Fruit fly (Drosophila melanogaster) whole organism, embryonic: Measurements from ENCODE around the gene CG42538.
A peak's percentile ranks its signal among the peaks of the same experiment; 100 is the strongest.

Experiments
- Atf6 ChIP-seq: fragments of 200-800 bp; sonication (Bioruptor generic); IDR thresholded peaks from 2 replicates; pipeline ENCODE4 v1.3.6; 2022; ENCODE audit warnings: missing biosample characterization, missing genetic modification characterization
- B-H1 ChIP-seq: fragments of 200-800 bp; sonication (Bioruptor generic); IDR thresholded peaks from 3 replicates; pipeline ENCODE4 v1.3.6; 2022; ENCODE audit warnings: missing biosample characterization, missing genetic modification characterization
- Bgb ChIP-seq: fragments of 200-800 bp; sonication (Bioruptor generic); IDR thresholded peaks from 2 replicates; pipeline ENCODE4 v1.3.6; 2022; ENCODE audit warnings: missing biosample characterization, missing genetic modification characterization; ENCODE audit not compliant: partially characterized antibody
- CG1233 ChIP-seq: fragments of 200-800 bp; sonication (Bioruptor generic); optimal IDR thresholded peaks from 4 replicates; lab custom pipeline; 2018; ENCODE audit warnings: missing biosample characterization, mild to moderate bottlenecking, missing genetic modification characterization
- CG13894 ChIP-seq: fragments of 200-800 bp; sonication (Bioruptor generic); optimal IDR thresholded peaks from 3 replicates; lab custom pipeline; 2018; ENCODE audit warnings: missing biosample characterization, mild to moderate bottlenecking, missing genetic modification characterization, moderate library complexity
- CG15269 ChIP-seq: fragments of 200-800 bp; sonication (Bioruptor generic); optimal IDR thresholded peaks from 2 replicates; lab custom pipeline; 2018; ENCODE audit warnings: missing biosample characterization, mild to moderate bottlenecking, missing genetic modification characterization, moderate library complexity
- CG16813 ChIP-seq: fragments of 200-800 bp; sonication (Bioruptor generic); IDR thresholded peaks from 3 replicates; pipeline ENCODE4 v1.3.6; 2022; ENCODE audit warnings: missing biosample characterization, missing genetic modification characterization; ENCODE audit not compliant: partially characterized antibody
- CG17359 ChIP-seq: fragments of 200-800 bp; sonication (Bioruptor generic); optimal IDR thresholded peaks from 3 replicates; lab custom pipeline; 2018; ENCODE audit warnings: missing biosample characterization, mild to moderate bottlenecking, missing genetic modification characterization, moderate library complexity
- CG18619 ChIP-seq: fragments of 200-800 bp; sonication (Bioruptor generic); optimal IDR thresholded peaks from 3 replicates; lab custom pipeline; 2017; ENCODE audit warnings: missing biosample characterization, mild to moderate bottlenecking, missing genetic modification characterization
- CG2199 ChIP-seq: fragments of 200-800 bp; sonication (Bioruptor generic); IDR thresholded peaks from 3 replicates; pipeline ENCODE4 v1.3.6; 2022; ENCODE audit warnings: missing biosample characterization, missing genetic modification characterization
- CG2202 ChIP-seq: fragments of 200-800 bp; sonication (Bioruptor generic); optimal IDR thresholded peaks from 2 replicates; lab custom pipeline; 2018; ENCODE audit warnings: missing biosample characterization, mild to moderate bottlenecking, missing genetic modification characterization
- CG30403 ChIP-seq: fragments of 200-800 bp; sonication (Bioruptor generic); optimal IDR thresholded peaks from 3 replicates; lab custom pipeline; 2016; ENCODE audit warnings: missing biosample characterization, missing genetic modification characterization
- CG3407 ChIP-seq: fragments of 200-800 bp; sonication (Bioruptor generic); optimal IDR thresholded peaks from 2 replicates; lab custom pipeline; 2018; ENCODE audit warnings: missing biosample characterization, mild to moderate bottlenecking, missing genetic modification characterization
- CG3995 ChIP-seq: fragments of 200-800 bp; sonication (Bioruptor generic); optimal IDR thresholded peaks from 3 replicates; lab custom pipeline; 2016; ENCODE audit warnings: missing biosample characterization, missing genetic modification characterization
- CG6765 ChIP-seq: fragments of 200-800 bp; sonication (Bioruptor generic); optimal IDR thresholded peaks from 3 replicates; lab custom pipeline; 2017; ENCODE audit warnings: missing biosample characterization, mild to moderate bottlenecking, missing genetic modification characterization
- CG6854 ChIP-seq: fragments of 200-800 bp; sonication (Bioruptor generic); optimal IDR thresholded peaks from 3 replicates; lab custom pipeline; 2017; ENCODE audit warnings: missing biosample characterization, mild to moderate bottlenecking, missing genetic modification characterization
- CG8281 ChIP-seq: fragments of 200-800 bp; sonication (Bioruptor generic); optimal IDR thresholded peaks from 2 replicates; lab custom pipeline; 2018; ENCODE audit warnings: missing biosample characterization, mild to moderate bottlenecking, missing genetic modification characterization, moderate library complexity
- CG8924 ChIP-seq: fragments of 200-800 bp; optimal IDR thresholded peaks from 3 replicates; lab custom pipeline; 2019; ENCODE audit warnings: missing biosample characterization, mild to moderate bottlenecking, missing genetic modification characterization, moderate library complexity
- CG9215 ChIP-seq: fragments of 200-800 bp; sonication (Bioruptor generic); IDR thresholded peaks from 2 replicates; pipeline ENCODE4 v1.3.6; 2022; ENCODE audit warnings: missing biosample characterization, missing genetic modification characterization
- CG9727 ChIP-seq: fragments of 200-800 bp; sonication (Bioruptor generic); optimal IDR thresholded peaks from 3 replicates; lab custom pipeline; 2017; ENCODE audit warnings: missing biosample characterization, mild to moderate bottlenecking, missing genetic modification characterization
- D19A ChIP-seq: fragments of 200-800 bp; optimal IDR thresholded peaks from 3 replicates; lab custom pipeline; 2019; ENCODE audit warnings: missing biosample characterization, mild to moderate bottlenecking, missing genetic modification characterization, moderate library complexity
- Dek ChIP-seq: fragments of 200-800 bp; sonication (Bioruptor generic); optimal IDR thresholded peaks from 3 replicates; lab custom pipeline; 2019; ENCODE audit warnings: missing biosample characterization, mild to moderate bottlenecking, missing genetic modification characterization, moderate library complexity
- Dp ChIP-seq: fragments of 200-800 bp; sonication (Bioruptor generic); optimal IDR thresholded peaks from 2 replicates; lab custom pipeline; 2018; ENCODE audit warnings: missing biosample characterization, mild to moderate bottlenecking, missing genetic modification characterization, moderate library complexity
- Dref ChIP-seq: fragments of 200-800 bp; sonication (Bioruptor generic); IDR thresholded peaks from 2 replicates; pipeline ENCODE4 v1.3.6; 2022; ENCODE audit warnings: missing biosample characterization, missing genetic modification characterization
- Hmx ChIP-seq: fragments of 200-800 bp; sonication (Bioruptor generic); optimal IDR thresholded peaks from 2 replicates; lab custom pipeline; 2016; ENCODE audit warnings: missing biosample characterization, missing genetic modification characterization
- Hr51 ChIP-seq, 2 experiments: fragments of 200-800 bp; sonication (Bioruptor generic); optimal IDR thresholded peaks; 2 replicates in 1 of 2; 3 replicates in 1 of 2; lab custom pipeline; 2016 to 2018; ENCODE audit warnings: missing biosample characterization in 2 of 2, missing genetic modification characterization in 2 of 2, mild to moderate bottlenecking in 1 of 2, moderate library complexity in 1 of 2
- Hsf ChIP-seq: fragments of 200-800 bp; sonication (Bioruptor generic); optimal IDR thresholded peaks from 3 replicates; lab custom pipeline; 2016; ENCODE audit warnings: missing biosample characterization, missing genetic modification characterization
- Nf-YC ChIP-seq: fragments of 200-800 bp; optimal IDR thresholded peaks from 3 replicates; lab custom pipeline; 2019; ENCODE audit warnings: missing biosample characterization, mild to moderate bottlenecking, missing genetic modification characterization, moderate library complexity
- Oaz ChIP-seq: fragments of 200-800 bp; sonication (Bioruptor generic); IDR thresholded peaks from 2 replicates; pipeline ENCODE4 v1.3.6; 2022; ENCODE audit warnings: missing biosample characterization, missing genetic modification characterization
- Sox102F ChIP-seq: fragments of 200-800 bp; sonication (Bioruptor generic); optimal IDR thresholded peaks from 2 replicates; lab custom pipeline; 2018; ENCODE audit warnings: missing biosample characterization, mild to moderate bottlenecking, missing genetic modification characterization, moderate library complexity
- Vsx1 ChIP-seq: fragments of 200-800 bp; sonication (Bioruptor generic); optimal IDR thresholded peaks from 2 replicates; lab custom pipeline; 2017; ENCODE audit warnings: missing biosample characterization, mild to moderate bottlenecking, missing genetic modification characterization, missing genetic modification reagents
- ase ChIP-seq: fragments of 200-800 bp; sonication (Bioruptor generic); IDR thresholded peaks from 3 replicates; pipeline ENCODE4 v1.3.6; 2022; ENCODE audit warnings: missing biosample characterization, missing genetic modification characterization
- cg ChIP-seq: fragments of 200-800 bp; sonication (Bioruptor generic); optimal IDR thresholded peaks from 3 replicates; lab custom pipeline; 2019; ENCODE audit warnings: missing biosample characterization, mild to moderate bottlenecking, missing genetic modification characterization, moderate library complexity
- crol ChIP-seq: fragments of 200-800 bp; sonication (Bioruptor generic); IDR thresholded peaks from 2 replicates; pipeline ENCODE4 v1.3.6; 2022; ENCODE audit warnings: missing biosample characterization, missing genetic modification characterization
- gsb-n ChIP-seq: fragments of 200-800 bp; sonication (Bioruptor generic); optimal IDR thresholded peaks from 3 replicates; lab custom pipeline; 2018; ENCODE audit warnings: missing biosample characterization, mild to moderate bottlenecking, missing genetic modification characterization
- hb ChIP-seq: fragments of 200-800 bp; sonication (Bioruptor generic); IDR thresholded peaks from 3 replicates; pipeline ENCODE4 v1.3.6; 2022; ENCODE audit warnings: missing biosample characterization, missing genetic modification characterization; ENCODE audit not compliant: partially characterized antibody
- hth ChIP-seq: fragments of >200 bp; optimal IDR thresholded peaks from 2 replicates; lab custom pipeline; 2017; ENCODE audit warnings: inconsistent platforms
- jing ChIP-seq: fragments of 200-800 bp; sonication (Bioruptor generic); optimal IDR thresholded peaks from 2 replicates; lab custom pipeline; 2018; ENCODE audit warnings: missing biosample characterization, mild to moderate bottlenecking, missing genetic modification characterization
- kni ChIP-seq: fragments of 200-800 bp; sonication (Bioruptor generic); optimal IDR thresholded peaks from 3 replicates; lab custom pipeline; 2017; ENCODE audit warnings: mild to moderate bottlenecking, missing biosample characterization, missing genetic modification reagents, missing genetic modification characterization
- knrl ChIP-seq: fragments of 200-800 bp; sonication (Bioruptor generic); IDR thresholded peaks from 3 replicates; pipeline ENCODE4 v1.3.6; 2022; ENCODE audit warnings: missing biosample characterization, missing genetic modification characterization; ENCODE audit not compliant: partially characterized antibody
- mam ChIP-seq: fragments of 200-800 bp; sonication (Bioruptor generic); optimal IDR thresholded peaks from 3 replicates; lab custom pipeline; 2016; ENCODE audit warnings: missing biosample characterization, missing genetic modification characterization
- pho ChIP-seq: fragments of 200-800 bp; sonication (Bioruptor generic); optimal IDR thresholded peaks from 2 replicates; lab custom pipeline; 2016; ENCODE audit warnings: missing biosample characterization, missing genetic modification characterization
- ranshi ChIP-seq: fragments of 200-800 bp; sonication (Bioruptor generic); IDR thresholded peaks from 2 replicates; pipeline ENCODE4 v1.3.6; 2022; ENCODE audit warnings: missing biosample characterization, missing genetic modification characterization
- slp2 ChIP-seq: fragments of 200-800 bp; sonication (Bioruptor generic); optimal IDR thresholded peaks from 2 replicates; lab custom pipeline; 2016; ENCODE audit warnings: missing biosample characterization, missing genetic modification characterization
- sna ChIP-seq: fragments of 200-800 bp; sonication (Bioruptor generic); IDR thresholded peaks from 2 replicates; pipeline ENCODE4 v1.3.6; 2022; ENCODE audit warnings: missing biosample characterization, missing genetic modification characterization; ENCODE audit not compliant: partially characterized antibody
- twi ChIP-seq: fragments of 200-800 bp; optimal IDR thresholded peaks from 2 replicates; lab custom pipeline; 2019; ENCODE audit warnings: missing biosample characterization, mild to moderate bottlenecking, missing genetic modification characterization, moderate library complexity
- vvl ChIP-seq: fragments of 200-800 bp; sonication (Bioruptor generic); IDR thresholded peaks from 2 replicates; pipeline ENCODE4 v1.3.6; 2022; ENCODE audit warnings: missing biosample characterization, missing genetic modification characterization
- wdn ChIP-seq: fragments of 200-800 bp; sonication (Bioruptor generic); IDR thresholded peaks from 2 replicates; pipeline ENCODE4 v1.3.6; 2022; ENCODE audit warnings: missing biosample characterization, missing genetic modification characterization
- wor ChIP-seq: fragments of 200-800 bp; sonication (Bioruptor generic); IDR thresholded peaks from 2 replicates; pipeline ENCODE4 v1.3.6; 2022; ENCODE audit warnings: missing biosample characterization, missing genetic modification characterization
- zfh1 ChIP-seq: fragments of 200-800 bp; sonication (Bioruptor generic); IDR thresholded peaks from 3 replicates; pipeline ENCODE4 v1.3.6; 2022; ENCODE audit warnings: missing biosample characterization, missing genetic modification characterization

CG42538 gene

dm6 chr3L:16001164-16001679 is 33.1 kb upstream of the CG42538 start (continued):
- TF ChIP-seq Hsf (peak; percentile 78), CG3995 (peak; percentile 50), slp2 (GFP tag; lab: Kevin White, UChicago) (peak; percentile 67), hb (GFP tag; lab: Robert Waterston, UW) (no peak), CG30403 (GFP tag; lab: Kevin White, UChicago) (peak; percentile 83), zfh1 (GFP tag; lab: Robert Waterston, UW) (peak; percentile 49; the same call in 1 of the 3 replicates), ase (GFP tag; lab: Robert Waterston, UW) (no peak), cg (GFP tag; lab: Kevin White, UChicago) (peak; percentile 34), crol (GFP tag; lab: Robert Waterston, UW) (peak; percentile 95), CG6854 (GFP tag; lab: Kevin White, UChicago) (peak; percentile 69), CG6765 (GFP tag; lab: Kevin White, UChicago) (peak; percentile 75), CG8281 (peak; percentile 68), CG9727 (GFP tag; lab: Kevin White, UChicago) (peak; percentile 81), Dref (GFP tag; lab: Robert Waterston, UW) (no peak), Sox102F (GFP tag; lab: Kevin White, UChicago) (peak; percentile 62), CG2202 (no peak), wdn (GFP tag; lab: Robert Waterston, UW) (peak; percentile 38; the same call in 1 of the 2 replicates), wor (GFP tag; lab: Robert Waterston, UW) (no peak), ranshi (GFP tag; lab: Robert Waterston, UW) (peak; percentile 55; the same call in 1 of the 2 replicates), D19A (tag; lab: Kevin White, UChicago) (peak; percentile 34), Hr51 (GFP tag; optimal IDR thresholded peaks at IDR 0.05; lab: Kevin White, UChicago) (peak; percentile 65 to 85), CG1233 (peak; percentile 75), CG16813 (GFP tag; lab: Robert Waterston, UW) (no peak), knrl (GFP tag; lab: Robert Waterston, UW) (no peak), hth (lab: Kevin White, UChicago) (no peak), CG3407 (GFP tag; lab: Kevin White, UChicago) (peak; percentile 27), Nf-YC (tag; lab: Kevin White, UChicago) (peak; percentile 72), pho (GFP tag; lab: Kevin White, UChicago) (peak; percentile 83), CG18619 (GFP tag; lab: Kevin White, UChicago) (peak; percentile 80), CG8924 (tag; lab: Kevin White, UChicago) (peak; percentile 84), CG9215 (GFP tag; lab: Robert Waterston, UW) (no peak), CG15269 (tag; lab: Kevin White, UChicago) (peak; percentile 90), B-H1 (GFP tag; lab: Robert Waterston, UW) (peak; percentile 26; the same call in 2 of the 3 replicates), Hmx (GFP tag; lab: Kevin White, UChicago) (peak; percentile 67), gsb-n (tag; lab: Kevin White, UChicago) (no peak), twi (tag; lab: Kevin White, UChicago) (peak; percentile 14), sna (GFP tag; lab: Robert Waterston, UW) (no peak), Oaz (GFP tag; lab: Robert Waterston, UW) (peak; percentile 58), Dek (tag; lab: Kevin White, UChicago) (peak; percentile 88), CG13894 (tag; lab: Kevin White, UChicago) (peak; percentile 92), CG17359 (tag; lab: Kevin White, UChicago) (peak; percentile 75), Dp (GFP tag; lab: Kevin White, UChicago) (no peak), kni (GFP tag; lab: Kevin White, UChicago) (no peak), Atf6 (GFP tag; lab: Robert Waterston, UW) (peak; percentile 92), Bgb (GFP tag; lab: Robert Waterston, UW) (peak; percentile 44; the same call in 1 of the 2 replicates), CG2199 (no peak), mam (GFP tag; lab: Kevin White, UChicago) (peak; percentile 90), Vsx1 (GFP tag; lab: Kevin White, UChicago) (peak; percentile 52), vvl (GFP tag; lab: Robert Waterston, UW) (no peak; the same call in 1 of the 2 replicates), jing (peak; percentile 45)
